Worm (Caenorhabditis elegans) whole organism, L4 larva: Measurements from ENCODE around the gene Y39B6A.34.

Source experiments
- D1046.2 ChIP-seq: fragments of 200-800 bp; sonication (Bioruptor generic); IDR thresholded peaks from 2 replicates; pipeline ENCODE4 v1.3.6; 2022; ENCODE audit warnings: missing genetic modification characterization, missing compliant biosample characterization
- F10B5.3 ChIP-seq: sonication (generic microtip); optimal IDR thresholded peaks from 2 replicates; lab custom pipeline; 2016; ENCODE audit warnings: mild to moderate bottlenecking, missing genetic modification characterization, missing compliant biosample characterization
- F26F4.8 ChIP-seq: fragments of 200-800 bp; sonication (Bioruptor generic); conservative IDR thresholded peaks from 2 replicates; pipeline ENCODE4 v1.3.6; 2022; ENCODE audit warnings: missing genetic modification characterization, missing compliant biosample characterization
- F37D6.2 ChIP-seq: sonication (generic microtip); optimal IDR thresholded peaks from 2 replicates; lab custom pipeline; 2016; ENCODE audit warnings: mild to moderate bottlenecking, missing genetic modification characterization, missing compliant biosample characterization
- F44E2.7 ChIP-seq: fragments of 200-800 bp; sonication (Bioruptor generic); IDR thresholded peaks from 2 replicates; pipeline ENCODE4 v2.1.2; 2022; ENCODE audit warnings: missing genetic modification characterization, missing compliant biosample characterization
- F49E8.2 ChIP-seq: sonication (generic microtip); optimal IDR thresholded peaks from 2 replicates; lab custom pipeline; 2016; ENCODE audit warnings: missing compliant biosample characterization, mild to moderate bottlenecking, missing genetic modification characterization, borderline replicate concordance
- R02D3.7 ChIP-seq: fragments of 150-350 bp; sonication (generic microtip); optimal IDR thresholded peaks from 3 replicates; lab custom pipeline; 2014; ENCODE audit warnings: missing biosample characterization, missing genetic modification characterization
- T26A8.4 ChIP-seq: fragments of 200-800 bp; sonication (Bioruptor generic); IDR thresholded peaks from 2 replicates; pipeline ENCODE4 v1.3.6; 2022; ENCODE audit warnings: missing genetic modification characterization, missing compliant biosample characterization
- aha-1 ChIP-seq: fragments of 150-350 bp; peaks from one replicate; lab custom pipeline; 2014; ENCODE audit warnings: missing biosample characterization, missing genetic modification characterization
- arid-1 ChIP-seq: fragments of 200-800 bp; sonication (Bioruptor generic); conservative IDR thresholded peaks from 2 replicates; pipeline ENCODE4 v1.3.6; 2022; ENCODE audit warnings: missing genetic modification reagents, missing genetic modification characterization, missing compliant biosample characterization
- ceh-20 ChIP-seq: fragments of 200-800 bp; sonication (Bioruptor generic); IDR thresholded peaks from 2 replicates; pipeline ENCODE4 v1.3.6; 2022; ENCODE audit warnings: missing genetic modification reagents, missing genetic modification characterization, missing compliant biosample characterization
- ceh-82 ChIP-seq: sonication (generic microtip); optimal IDR thresholded peaks from 2 replicates; lab custom pipeline; 2017; ENCODE audit warnings: missing biosample characterization, missing genetic modification characterization
- ces-1 ChIP-seq: fragments of 150-350 bp; sonication (generic microtip); optimal IDR thresholded peaks from 4 replicates; lab custom pipeline; 2014; ENCODE audit warnings: missing biosample characterization, missing genetic modification reagents, missing genetic modification characterization
- ctbp-1 ChIP-seq: fragments of 200-800 bp; sonication (Bioruptor generic); IDR thresholded peaks from 2 replicates; pipeline ENCODE4 v1.3.6; 2022; ENCODE audit warnings: missing genetic modification reagents, missing genetic modification characterization, missing compliant biosample characterization
- daf-12 ChIP-seq: fragments of 150-350 bp; optimal IDR thresholded peaks from 2 replicates; lab custom pipeline; 2014; ENCODE audit warnings: missing biosample characterization, missing genetic modification reagents, missing genetic modification characterization
- daf-16 ChIP-seq, 3 experiments: sonication (generic microtip); optimal IDR thresholded peaks; 2 replicates each; lab custom pipeline; 2016 to 2017; ENCODE audit warnings: missing genetic modification characterization in 3 of 3, missing genetic modification reagents in 3 of 3, mild to moderate bottlenecking in 2 of 3, missing compliant biosample characterization in 2 of 3, missing biosample characterization in 1 of 3, moderate library complexity in 1 of 3
- duxl-1 ChIP-seq: sonication (generic microtip); optimal IDR thresholded peaks from 2 replicates; lab custom pipeline; 2016; ENCODE audit warnings: mild to moderate bottlenecking, missing genetic modification characterization, moderate library complexity, missing compliant biosample characterization; ENCODE audit not compliant: poor library complexity
- egl-27 ChIP-seq: sonication (generic microtip); optimal IDR thresholded peaks from 3 replicates; lab custom pipeline; 2017; ENCODE audit warnings: missing biosample characterization, missing genetic modification reagents, missing genetic modification characterization
- egl-43 ChIP-seq: fragments of 200-800 bp; sonication (Bioruptor generic); IDR thresholded peaks from 2 replicates; pipeline ENCODE4 v1.3.6; 2022; ENCODE audit warnings: missing genetic modification reagents, missing genetic modification characterization, missing compliant biosample characterization
- hif-1 ChIP-seq, 2 experiments: sonication (generic microtip); optimal IDR thresholded peaks; 2 replicates each; lab custom pipeline; 2016 to 2017; ENCODE audit warnings: missing compliant biosample characterization in 2 of 2, missing genetic modification characterization in 2 of 2, missing genetic modification reagents in 2 of 2, missing genotype in 2 of 2, mild to moderate bottlenecking in 1 of 2
- hmg-1.1 ChIP-seq: fragments of 200-800 bp; sonication (Bioruptor generic); IDR thresholded peaks from 2 replicates; pipeline ENCODE4 v1.3.6; 2022; ENCODE audit warnings: missing genetic modification reagents, missing genetic modification characterization, missing compliant biosample characterization
- lim-7 ChIP-seq: fragments of 200-800 bp; sonication (Bioruptor generic); IDR thresholded peaks from 2 replicates; pipeline ENCODE4 v1.3.6; 2022; ENCODE audit warnings: missing genetic modification characterization, missing compliant biosample characterization
- lin-1 ChIP-seq: fragments of 200-800 bp; sonication (Bioruptor generic); IDR thresholded peaks from 2 replicates; pipeline ENCODE4 v1.3.6; 2022; ENCODE audit warnings: missing genetic modification reagents, missing genetic modification characterization, missing compliant biosample characterization
- lin-13 ChIP-seq: fragments of 150-350 bp; optimal IDR thresholded peaks from 2 replicates; lab custom pipeline; 2014; ENCODE audit warnings: missing biosample characterization, missing genetic modification reagents, missing genetic modification characterization
- lin-29 ChIP-seq: fragments of 200-800 bp; sonication (Bioruptor generic); IDR thresholded peaks from 2 replicates; pipeline ENCODE4 v1.3.6; 2022; ENCODE audit warnings: missing genetic modification reagents, missing genetic modification characterization, missing compliant biosample characterization
- lin-39 ChIP-seq: fragments of 150-350 bp; optimal IDR thresholded peaks from 2 replicates; lab custom pipeline; 2014; ENCODE audit warnings: missing biosample characterization, missing genetic modification reagents, missing genetic modification characterization
- lsy-2 ChIP-seq, 2 experiments: fragments of 150-350 bp in 1 of 2; sonication (generic microtip) in 1 of 2; optimal IDR thresholded peaks; 2 replicates each; lab custom pipeline; 2014 to 2017; ENCODE audit warnings: missing biosample characterization in 2 of 2, missing genetic modification characterization in 2 of 2
- madf-9 ChIP-seq: fragments of 200-800 bp; sonication (Bioruptor generic); conservative IDR thresholded peaks from 2 replicates; pipeline ENCODE4 v1.3.6; 2022; ENCODE audit warnings: missing genetic modification reagents, missing genetic modification characterization, missing compliant biosample characterization
- mxl-2 ChIP-seq: fragments of 200-800 bp; sonication (Bioruptor generic); conservative IDR thresholded peaks from 2 replicates; pipeline ENCODE4 v1.3.6; 2022; ENCODE audit warnings: missing genetic modification reagents, missing genetic modification characterization, missing compliant biosample characterization
- mxl-3 ChIP-seq: fragments of 200-800 bp; sonication (Bioruptor generic); optimal IDR thresholded peaks from 2 replicates; lab custom pipeline; 2018; ENCODE audit warnings: mild to moderate bottlenecking, missing genetic modification characterization, missing compliant biosample characterization
- nhr-10 ChIP-seq: fragments of 150-350 bp; optimal IDR thresholded peaks from 2 replicates; lab custom pipeline; 2014; ENCODE audit warnings: missing biosample characterization, missing genetic modification characterization
- nhr-111 ChIP-seq: fragments of 200-800 bp; sonication (Bioruptor generic); optimal IDR thresholded peaks from 2 replicates; lab custom pipeline; 2018; ENCODE audit warnings: mild to moderate bottlenecking, missing genetic modification characterization, missing compliant biosample characterization
- nhr-28 ChIP-seq: fragments of 150-350 bp; optimal IDR thresholded peaks from 2 replicates; lab custom pipeline; 2014; ENCODE audit warnings: missing biosample characterization, missing genetic modification characterization
- php-3 ChIP-seq: fragments of 200-800 bp; sonication (Bioruptor generic); IDR thresholded peaks from 2 replicates; pipeline ENCODE4 v1.3.6; 2022; ENCODE audit warnings: missing genetic modification reagents, missing genetic modification characterization, missing compliant biosample characterization
- rbr-2 ChIP-seq: sonication (generic microtip); optimal IDR thresholded peaks from 2 replicates; lab custom pipeline; 2016; ENCODE audit warnings: missing genotype, missing genetic modification characterization, missing compliant biosample characterization
- saeg-2 ChIP-seq: fragments of 200-800 bp; sonication (Bioruptor generic); IDR thresholded peaks from 2 replicates; pipeline ENCODE4 v1.3.6; 2022; ENCODE audit warnings: missing genetic modification reagents, missing genetic modification characterization, missing compliant biosample characterization
- sdz-12 ChIP-seq: fragments of 200-800 bp; sonication (Bioruptor generic); optimal IDR thresholded peaks from 2 replicates; lab custom pipeline; 2018; ENCODE audit warnings: mild to moderate bottlenecking, missing genetic modification characterization, missing compliant biosample characterization
- set-16 ChIP-seq: fragments of 200-800 bp; sonication (Bioruptor generic); IDR thresholded peaks from 2 replicates; pipeline ENCODE4 v1.3.6; 2022; ENCODE audit warnings: missing genetic modification reagents, missing genetic modification characterization, missing compliant biosample characterization
- skn-1 ChIP-seq: fragments of 150-350 bp; optimal IDR thresholded peaks from 2 replicates; lab custom pipeline; 2014; ENCODE audit warnings: missing biosample characterization, missing genetic modification characterization
- spr-1 ChIP-seq: sonication (generic microtip); optimal IDR thresholded peaks from 2 replicates; lab custom pipeline; 2016; ENCODE audit warnings: mild to moderate bottlenecking, missing genetic modification characterization, missing compliant biosample characterization
- tag-97 ChIP-seq: fragments of 200-800 bp; sonication (Bioruptor generic); IDR thresholded peaks from 2 replicates; pipeline ENCODE4 v1.3.6; 2022; ENCODE audit warnings: missing genetic modification characterization, missing compliant biosample characterization
- tra-1 ChIP-seq: fragments of 200-800 bp; sonication (Bioruptor generic); IDR thresholded peaks from 2 replicates; pipeline ENCODE4 v1.3.6; 2022; ENCODE audit warnings: missing genetic modification reagents, missing genetic modification characterization, missing compliant biosample characterization
- unc-62 ChIP-seq, 3 experiments: fragments of 150-350 bp in 1 of 3; sonication (generic microtip); optimal IDR thresholded peaks in 2 of 3; peaks in 1 of 3; 1 replicate in 1 of 3; 2 replicates in 2 of 3; lab custom pipeline; 2014 to 2017; ENCODE audit warnings: missing biosample characterization in 3 of 3, missing genetic modification characterization in 3 of 3, missing genetic modification reagents in 3 of 3, missing genotype in 1 of 3
- vab-7 ChIP-seq: fragments of 200-800 bp; sonication (Bioruptor generic); IDR thresholded peaks from 2 replicates; pipeline ENCODE4 v1.3.6; 2022; ENCODE audit warnings: missing genetic modification reagents, missing genetic modification characterization, missing compliant biosample characterization
- zfp-3 ChIP-seq: fragments of 200-800 bp; sonication (Bioruptor generic); conservative IDR thresholded peaks from 2 replicates; pipeline ENCODE4 v1.3.6; 2022; ENCODE audit warnings: missing genetic modification reagents, missing genetic modification characterization, missing compliant biosample characterization
- zip-11 ChIP-seq: fragments of 200-800 bp; sonication (Bioruptor generic); IDR thresholded peaks from 2 replicates; pipeline ENCODE4 v1.3.6; 2022; ENCODE audit warnings: missing genetic modification characterization, missing compliant biosample characterization

The Y39B6A.34 gene

DNA sequence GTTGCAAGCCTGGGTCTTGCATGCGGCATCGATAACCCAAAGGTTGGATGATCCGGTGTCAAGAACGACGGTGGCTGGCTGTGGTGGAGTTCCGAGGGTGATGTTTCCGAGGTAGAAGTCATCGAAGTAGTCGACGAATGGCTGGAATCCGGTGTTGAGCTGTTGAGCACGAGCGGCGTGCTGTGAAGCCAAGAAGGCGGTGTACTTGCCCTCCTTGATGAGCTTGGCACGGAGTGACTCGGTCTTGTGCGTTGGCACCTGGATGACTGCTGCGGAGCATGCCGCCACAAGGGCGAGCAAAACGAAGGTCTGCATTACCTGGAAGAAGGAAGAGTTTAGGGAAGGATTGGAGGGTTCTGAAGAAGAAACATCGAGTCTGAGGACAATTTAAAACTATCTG lies 49.6 kb downstream of the Y39B6A.34 start, which contains the start of gene asp-1 (continued):
- TF ChIP-seq nhr-10 (tag; lab: Kevin White, UChicago) (no peak), T26A8.4 (GFP tag; lab: Robert Waterston, UW) (no peak; the same call in 1 of the 2 replicates), lin-1 (GFP tag; lab: Robert Waterston, UW) (no peak), spr-1 (tag; lab: Kevin White, UChicago) (peak; percentile 24), daf-12 (tag; lab: Kevin White, UChicago) (no peak), zip-11 (GFP tag; lab: Robert Waterston, UW) (no peak), mxl-3 (GFP tag; lab: Kevin White, UChicago) (peak; percentile 26), arid-1 (GFP tag; lab: Robert Waterston, UW) (peak; percentile 63; the same call in 1 of the 2 replicates), F44E2.7 (GFP tag; lab: Robert Waterston, UW) (peak; percentile 68; the same call in 1 of the 2 replicates), R02D3.7 (tag; lab: Kevin White, UChicago) (no peak)

DNA sequence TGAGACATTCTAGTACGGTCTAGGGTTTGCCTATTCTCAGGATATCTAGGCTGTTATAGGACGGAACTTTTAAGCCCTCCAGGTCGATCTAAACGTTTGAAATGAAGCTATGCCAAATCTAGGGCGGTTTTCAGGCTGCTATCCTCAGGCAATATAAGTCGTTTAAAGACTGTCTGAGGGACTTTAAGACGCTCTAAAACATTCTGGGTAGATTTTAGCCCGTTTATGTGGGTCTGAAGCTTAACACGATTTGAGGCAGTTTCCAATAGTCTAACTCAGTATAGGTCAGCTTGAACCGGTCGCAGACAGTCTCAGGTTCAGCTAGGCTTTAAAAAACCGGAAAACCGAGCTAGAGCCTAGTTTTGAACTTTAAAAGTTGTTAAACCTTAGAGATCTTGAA lies 50.1 kb downstream of the Y39B6A.34 start:
- TF ChIP-seq aha-1 (tag; lab: Kevin White, UChicago) (peak; percentile 91), F26F4.8 (GFP tag; lab: Robert Waterston, UW) (no peak), nhr-10 (tag; lab: Kevin White, UChicago) (peak; percentile 11), unc-62 (GFP tag; optimal IDR thresholded peaks at IDR 0.05 in 1 of 2; lab: Kevin White, UChicago) (peak in 1 of 2 experiments; percentile 56), unc-62 (tag; optimal IDR thresholded peaks at IDR 0.05; lab: Kevin White, UChicago) (no peak)

DNA sequence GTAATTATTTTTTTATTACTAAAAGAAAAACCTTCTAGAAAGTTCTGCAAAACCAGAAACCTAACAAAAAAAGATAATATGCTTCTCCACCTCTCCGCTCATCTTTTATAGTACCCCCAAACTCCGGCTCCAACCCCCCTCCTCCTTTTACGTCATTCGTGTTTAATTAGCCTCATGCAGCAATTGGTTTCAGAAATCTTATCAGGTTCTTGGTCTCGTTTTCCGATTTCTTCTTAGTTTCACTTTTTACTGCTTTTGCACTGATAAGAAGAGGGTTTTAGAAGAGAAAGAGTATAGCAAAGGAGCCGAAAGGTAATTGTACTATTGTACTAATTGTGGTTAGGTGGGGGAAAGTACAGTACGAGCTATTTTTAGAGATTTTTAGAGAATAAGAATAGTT lies 50.6 kb downstream of the Y39B6A.34 start:
- TF ChIP-seq F10B5.3 (no peak), tag-97 (no peak), nhr-28 (tag; lab: Kevin White, UChicago) (peak; percentile 62), ceh-82 (no peak), F37D6.2 (tag; lab: Kevin White, UChicago) (no peak), ces-1 (GFP tag; lab: Kevin White, UChicago) (no peak), egl-43 (GFP tag; lab: Robert Waterston, UW) (no peak), ceh-20 (GFP tag; lab: Robert Waterston, UW) (no peak), madf-9 (GFP tag; lab: Robert Waterston, UW) (no peak), F49E8.2 (tag; lab: Kevin White, UChicago) (no peak), egl-27 (no peak), skn-1 (tag; lab: Kevin White, UChicago) (no peak), spr-1 (tag; lab: Kevin White, UChicago) (no peak), lin-1 (GFP tag; lab: Robert Waterston, UW) (no peak), vab-7 (GFP tag; lab: Robert Waterston, UW) (no peak), php-3 (0 out of 2 replicates have a peak, but pooled peaks have one; percentile 44), rbr-2 (tag; lab: Kevin White, UChicago) (no peak), tra-1 (GFP tag; lab: Robert Waterston, UW) (peak; percentile 12; the same call in 1 of the 2 replicates), nhr-111 (GFP tag; lab: Kevin White, UChicago) (no peak), sdz-12 (GFP tag; lab: Kevin White, UChicago) (no peak), hmg-1.1 (GFP tag; lab: Robert Waterston, UW) (no peak), saeg-2 (GFP tag; lab: Robert Waterston, UW) (no peak), duxl-1 (no peak), lin-39 (tag; lab: Kevin White, UChicago) (no peak), lin-13 (GFP tag; lab: Kevin White, UChicago) (peak; percentile 15), lsy-2 (tag; optimal IDR thresholded peaks at IDR 0.05; lab: Kevin White, UChicago) (peak in 1 of 2 experiments; percentile 40), ctbp-1 (GFP tag; lab: Robert Waterston, UW) (no peak), daf-16 (GFP tag; optimal IDR thresholded peaks at IDR 0.05; lab: Kevin White, UChicago) (no peak), daf-16 (tag; optimal IDR thresholded peaks at IDR 0.05; lab: Kevin White, UChicago) (peak; percentile 67), lin-29 (GFP tag; lab: Robert Waterston, UW) (no peak), D1046.2 (GFP tag; lab: Robert Waterston, UW) (no peak), hif-1 (tag; optimal IDR thresholded peaks at IDR 0.05; lab: Kevin White, UChicago) (no peak), set-16 (GFP tag; lab: Robert Waterston, UW) (no peak), mxl-2 (GFP tag; lab: Robert Waterston, UW) (no peak), lim-7 (GFP tag; lab: Robert Waterston, UW) (no peak), zfp-3 (no peak)
